Fruit fly (Drosophila melanogaster) whole organism: ENCODE data around the gene eEF1delta.

Experiments used
- EcR ChIP-seq, 2 experiments: fragments of >200 bp; optimal IDR thresholded peaks; 2 replicates each; lab custom pipeline; 2017; ENCODE audit warnings: missing biosample characterization in 2 of 2, missing genetic modification characterization in 2 of 2, missing genetic modification reagents in 2 of 2
- psq ChIP-seq: fragments of >200 bp; optimal IDR thresholded peaks from 2 replicates; lab custom pipeline; 2017

- TF ChIP-seq EcR (GFP tag; optimal IDR thresholded peaks at IDR 0.05; lab: Kevin White, UChicago) (no peak), psq (no peak)
These were observed 37.5 kb downstream of the eEF1delta start, which contains the start of gene Mulk for dm6 chr2L:10269854-10270253.
